Worm (Caenorhabditis elegans): ENCODE results near the gene rpb-6.

Gene rpb-6

ce11 chrII:10551985-10552736, 27.0 kb upstream of the rpb-6 start (continued):
- TF ChIP-seq nfya-1 (tag; optimal IDR thresholded peaks at IDR 0.05; ENCODE audit: borderline replicate concordance, insufficient read depth), result no peak
- TF ChIP-seq dpff-1 (tag; optimal IDR thresholded peaks at IDR 0.05), result no peak
- peak; percentile 71 for TF ChIP-seq ekl-4 (GFP tag; IDR thresholded peaks at IDR 0.05)
- peak; percentile 22 for TF ChIP-seq B0035.1 (tag; optimal IDR thresholded peaks at IDR 0.05)
- TF ChIP-seq ztf-22 (GFP tag; optimal IDR thresholded peaks at IDR 0.05), result peak; percentile 50
- no peak for TF ChIP-seq D2030.7 (GFP tag; IDR thresholded peaks at IDR 0.05)
- peak; percentile 87 for TF ChIP-seq chd-7 (tag; optimal IDR thresholded peaks at IDR 0.05)
- peak; percentile 74 for TF ChIP-seq K11D2.4 (GFP tag; IDR thresholded peaks at IDR 0.05)
- TF ChIP-seq lin-54 (GFP tag; optimal IDR thresholded peaks at IDR 0.05), result peak; percentile 47
- peak; percentile 60; the same call in 1 of the 2 replicates for TF ChIP-seq lin-26 (GFP tag; IDR thresholded peaks at IDR 0.05)
- TF ChIP-seq F10E7.11 (tag; optimal IDR thresholded peaks at IDR 0.05), result peak; percentile 66
- TF ChIP-seq ceh-40 (GFP tag; IDR thresholded peaks at IDR 0.05), result 0 out of 2 replicates have a peak, but pooled peaks have one; percentile 25
- peak; percentile 71 for TF ChIP-seq zfh-2 (GFP tag; conservative IDR thresholded peaks at IDR 0.05)
- peak; percentile 76 for TF ChIP-seq ztf-26 (tag; optimal IDR thresholded peaks at IDR 0.05)
- no peak for TF ChIP-seq sdz-38 (tag; optimal IDR thresholded peaks at IDR 0.05)
- TF ChIP-seq ztf-25 (GFP tag; IDR thresholded peaks at IDR 0.05), result no peak
- 0 out of 2 replicates have a peak, but pooled peaks have one; percentile 10 for TF ChIP-seq egrh-3 (GFP tag; IDR thresholded peaks at IDR 0.05)
- peak; percentile 76 for TF ChIP-seq C06A6.2 (GFP tag; conservative IDR thresholded peaks at IDR 0.05)
- no peak for TF ChIP-seq dpl-1 (GFP tag; optimal IDR thresholded peaks at IDR 0.05)
- TF ChIP-seq ZK185.1 (tag; optimal IDR thresholded peaks at IDR 0.05; ENCODE audit: poor library complexity, severe bottlenecking), result peak; percentile 18
- no peak for TF ChIP-seq nhr-27 (tag; optimal IDR thresholded peaks at IDR 0.05)
- TF ChIP-seq atf-7 (tag; optimal IDR thresholded peaks at IDR 0.05), result peak; percentile 87
- TF ChIP-seq unc-62 (GFP tag; optimal IDR thresholded peaks at IDR 0.05), result peak; percentile 51
- peak; percentile 45; the same call in 1 of the 2 replicates for TF ChIP-seq pbrm-1 (GFP tag; IDR thresholded peaks at IDR 0.05)
- peak; percentile 94 for TF ChIP-seq lin-40 (tag; optimal IDR thresholded peaks at IDR 0.05)
- TF ChIP-seq lsy-27 (tag; optimal IDR thresholded peaks at IDR 0.05; ENCODE audit: borderline replicate concordance, insufficient read depth), result no peak
- TF ChIP-seq mxl-1 (tag; optimal IDR thresholded peaks at IDR 0.05), result no peak
- peak; percentile 77 for TF ChIP-seq attf-5 (GFP tag; optimal IDR thresholded peaks at IDR 0.05)
- no peak for TF ChIP-seq zim-3 (tag; optimal IDR thresholded peaks at IDR 0.05)
- TF ChIP-seq F55B11.4 (tag; optimal IDR thresholded peaks at IDR 0.05; ENCODE audit: borderline replicate concordance, insufficient read depth), result no peak
- TF ChIP-seq athp-1 (tag; optimal IDR thresholded peaks at IDR 0.05), result peak; percentile 69
- TF ChIP-seq snpc-1.3 (tag; optimal IDR thresholded peaks at IDR 0.05; ENCODE audit: insufficient read depth), result no peak
- no peak for TF ChIP-seq nhr-179 (tag; optimal IDR thresholded peaks at IDR 0.05)
- TF ChIP-seq Y53G8AR.9 (GFP tag; conservative IDR thresholded peaks at IDR 0.05), result 0 out of 2 replicates have a peak, but pooled peaks have one; percentile 12
- TF ChIP-seq madf-3 (GFP tag; IDR thresholded peaks at IDR 0.05), result peak; percentile 81

DNA sequence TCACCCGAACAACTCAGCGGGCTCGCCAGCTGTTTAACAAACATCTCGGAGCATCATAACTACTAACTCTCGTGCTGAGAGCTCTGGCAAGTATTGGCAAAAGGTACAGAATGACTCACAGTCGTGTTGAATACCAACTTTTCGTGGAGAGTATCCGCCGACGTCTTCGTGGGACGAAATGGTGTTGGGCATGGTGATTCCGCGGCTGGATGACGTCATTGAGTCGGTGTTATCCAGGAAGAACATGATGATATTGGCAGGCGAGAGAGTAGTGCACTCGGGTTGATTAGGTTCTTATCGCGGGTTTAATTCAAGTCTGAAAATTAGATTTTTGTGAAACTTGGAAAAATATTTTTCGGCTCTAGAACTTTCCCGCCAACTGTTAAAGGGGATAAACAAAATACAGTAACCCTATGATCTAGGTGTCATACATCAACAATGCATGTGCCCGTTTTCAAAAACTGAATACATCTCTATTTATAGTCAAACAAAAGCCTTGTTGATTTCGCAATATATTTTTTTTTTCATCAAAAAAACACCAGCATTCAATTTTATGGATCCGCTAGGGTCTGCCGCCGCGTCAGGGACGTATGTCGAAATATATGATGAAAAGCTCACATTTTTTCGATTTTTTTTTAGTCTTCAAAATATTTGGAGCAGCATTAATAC, 25.7 kb upstream of the rpb-6 start:
- TF ChIP-seq B0336.3 (GFP tag; IDR thresholded peaks at IDR 0.05), result peak; percentile 22; the same call in 1 of the 2 replicates
- TF ChIP-seq sptf-2 (GFP tag; optimal IDR thresholded peaks at IDR 0.05), result no peak
- TF ChIP-seq let-607 (tag; optimal IDR thresholded peaks at IDR 0.05), result peak in 1 of 2 experiments; percentile 31
- TF ChIP-seq sdz-38 (tag; optimal IDR thresholded peaks at IDR 0.05), result no peak
- TF ChIP-seq F39B2.1 (GFP tag; IDR thresholded peaks at IDR 0.05), result 0 out of 2 replicates have a peak, but pooled peaks have one; percentile 40
- no peak for TF ChIP-seq somi-1 (GFP tag; optimal IDR thresholded peaks at IDR 0.05)
- TF ChIP-seq atf-7 (tag; optimal IDR thresholded peaks at IDR 0.05), result peak; percentile 65
- 0 out of 2 replicates have a peak, but pooled peaks have one; percentile 9 for TF ChIP-seq zfh-2 (GFP tag; conservative IDR thresholded peaks at IDR 0.05)
- no peak for TF ChIP-seq dpff-1 (tag; optimal IDR thresholded peaks at IDR 0.05)
- TF ChIP-seq ekl-4 (GFP tag; IDR thresholded peaks at IDR 0.05), result peak; percentile 26; the same call in 1 of the 2 replicates
- no peak for TF ChIP-seq athp-1 (tag; optimal IDR thresholded peaks at IDR 0.05)
- TF ChIP-seq sea-2 (GFP tag; IDR thresholded peaks at IDR 0.05), result no peak
- TF ChIP-seq K12H6.12 (tag; optimal IDR thresholded peaks at IDR 0.05), result no peak
- TF ChIP-seq egl-18 (GFP tag; IDR thresholded peaks at IDR 0.05), result no peak
- no peak for TF ChIP-seq snpc-4 (GFP tag; optimal IDR thresholded peaks at IDR 0.05)
- TF ChIP-seq snpc-4 (tag; optimal IDR thresholded peaks at IDR 0.05), result no peak
- TF ChIP-seq chd-7 (tag; optimal IDR thresholded peaks at IDR 0.05), result peak; percentile 5

Data from whole organism, young adult.